Worm (Caenorhabditis elegans): ENCODE measurements around the gene pqn-89.

Gene pqn-89

ce11 chrIV:6480978-6481377 lies 25.5 kb upstream of the pqn-89 start (continued):
- no peak for TF ChIP-seq unc-30 (tag; optimal IDR thresholded peaks at IDR 0.05)

ce11 chrIV:6487047-6487446 lies 19.5 kb upstream of the pqn-89 start, which contains the start of gene Y73B6BL.37:
Gene Y73B6BL.37, plus strand, starts transcription at chrIV:6487347.
- TF ChIP-seq elt-3 (tag; optimal IDR thresholded peaks at IDR 0.05) = no peak
- TF ChIP-seq aly-2 (tag; optimal IDR thresholded peaks at IDR 0.05) = no peak
- TF ChIP-seq unc-130 (tag; optimal IDR thresholded peaks at IDR 0.05) = no peak
- TF ChIP-seq lir-3 (tag; optimal IDR thresholded peaks at IDR 0.05; ENCODE audit: poor library complexity) = no peak
- TF ChIP-seq lin-39 (tag; optimal IDR thresholded peaks at IDR 0.05) = no peak
- no peak for TF ChIP-seq C16A3.4 (tag; optimal IDR thresholded peaks at IDR 0.05)
- no peak for TF ChIP-seq swsn-7 (tag; optimal IDR thresholded peaks at IDR 0.05)
- no peak for TF ChIP-seq sox-4 (tag; optimal IDR thresholded peaks at IDR 0.05)
- TF ChIP-seq C04F5.9 (tag; optimal IDR thresholded peaks at IDR 0.05) = no peak
- TF ChIP-seq hlh-4 (tag; optimal IDR thresholded peaks at IDR 0.05) = no peak
- no peak for TF ChIP-seq lsy-2 (tag; optimal IDR thresholded peaks at IDR 0.05)
- no peak for TF ChIP-seq nhr-11 (tag; optimal IDR thresholded peaks at IDR 0.05)
- no peak for TF ChIP-seq fkh-4 (tag; optimal IDR thresholded peaks at IDR 0.05; ENCODE audit: borderline replicate concordance)
- no peak for TF ChIP-seq F16B12.6 (tag; optimal IDR thresholded peaks at IDR 0.05)
- no peak for TF ChIP-seq mab-9 (GFP tag; IDR thresholded peaks at IDR 0.05)
- TF ChIP-seq nhr-85 (tag) = no peak

ce11 chrIV:6491915-6492314 lies 14.6 kb upstream of the pqn-89 start:
- TF ChIP-seq nhr-76 (tag; optimal IDR thresholded peaks at IDR 0.05) = no peak
- TF ChIP-seq ztf-4 (tag; optimal IDR thresholded peaks at IDR 0.05) = no peak
- peak; percentile 61 for TF ChIP-seq lin-14 (GFP tag; optimal IDR thresholded peaks at IDR 0.05)
- no peak for TF ChIP-seq ceh-8 (GFP tag; optimal IDR thresholded peaks at IDR 0.05)
- TF ChIP-seq nhr-77 (tag; optimal IDR thresholded peaks at IDR 0.05) = no peak
- TF ChIP-seq blmp-1 (tag; optimal IDR thresholded peaks at IDR 0.05) = peak; percentile 11
- TF ChIP-seq jun-1 (tag; optimal IDR thresholded peaks at IDR 0.05) = no peak
- TF ChIP-seq pqm-1 (tag; optimal IDR thresholded peaks at IDR 0.05) = no peak
- no peak for TF ChIP-seq nhr-90 (tag; optimal IDR thresholded peaks at IDR 0.05; ENCODE audit: poor library complexity)
- TF ChIP-seq C04F5.9 (tag; optimal IDR thresholded peaks at IDR 0.05) = no peak
- TF ChIP-seq nhr-85 (tag) = peak; percentile 77

- no peak for TF ChIP-seq ztf-11 (tag; optimal IDR thresholded peaks at IDR 0.05)
Observed at ce11 chrIV:6493299-6493698, 13.2 kb upstream of the pqn-89 start, which contains the start of gene Y73B6BL.44. Gene Y73B6BL.44, plus strand, starts transcription at chrIV:6493599.

- peak; percentile 7 for TF ChIP-seq mep-1 (tag; optimal IDR thresholded peaks at IDR 0.05)
- peak; percentile 76 for TF ChIP-seq nhr-85 (tag)
- peak; percentile 22 for TF ChIP-seq lin-14 (GFP tag; optimal IDR thresholded peaks at IDR 0.05)
- TF ChIP-seq snu-23 (GFP tag; optimal IDR thresholded peaks at IDR 0.05) = no peak
Observed at ce11 chrIV:6496103-6496502, 10.4 kb upstream of the pqn-89 start.

ce11 chrIV:6500433-6500832 lies 6.1 kb upstream of the pqn-89 start:
- TF ChIP-seq lin-39 (tag; optimal IDR thresholded peaks at IDR 0.05) = no peak
- no peak for TF ChIP-seq unc-86 (tag; optimal IDR thresholded peaks at IDR 0.05)
- TF ChIP-seq ceh-8 (GFP tag; optimal IDR thresholded peaks at IDR 0.05) = no peak
- TF ChIP-seq lin-13 (GFP tag; optimal IDR thresholded peaks at IDR 0.05) = no peak
- TF ChIP-seq nhr-71 (tag; optimal IDR thresholded peaks at IDR 0.05) = no peak
- TF ChIP-seq nhr-237 (tag; optimal IDR thresholded peaks at IDR 0.05) = no peak
- TF ChIP-seq unc-62 (GFP tag; optimal IDR thresholded peaks at IDR 0.05) = no peak
- TF ChIP-seq sptf-1 (tag; optimal IDR thresholded peaks at IDR 0.05) = no peak
- no peak for TF ChIP-seq efl-1 (optimal IDR thresholded peaks at IDR 0.05)
- TF ChIP-seq efl-1 (GFP tag; optimal IDR thresholded peaks at IDR 0.05 in 1 of 2) = no peak
- no peak for TF ChIP-seq nhr-76 (tag; optimal IDR thresholded peaks at IDR 0.05)
- no peak for TF ChIP-seq hlh-4 (tag; optimal IDR thresholded peaks at IDR 0.05)

All from whole organism, L1 larva.